Fruit fly (Drosophila melanogaster) whole organism, wandering third instar larva: ENCODE measurements around the gene CG7352.

ENCODE experiments used
- Jra ChIP-seq: sonication (Bioruptor generic); optimal IDR thresholded peaks from 2 replicates; lab custom pipeline; 2016; ENCODE audit warnings: missing biosample characterization, missing genetic modification characterization
- brk ChIP-seq: fragments of 200-800 bp; sonication (Bioruptor generic); optimal IDR thresholded peaks from 2 replicates; lab custom pipeline; 2016; ENCODE audit warnings: missing biosample characterization, mild to moderate bottlenecking, missing genetic modification characterization
- dsf ChIP-seq: sonication (Bioruptor generic); optimal IDR thresholded peaks from 2 replicates; lab custom pipeline; 2016; ENCODE audit warnings: missing biosample characterization, missing genetic modification characterization, borderline replicate concordance
- ey ChIP-seq: fragments of 200-800 bp; sonication (Bioruptor generic); optimal IDR thresholded peaks from 2 replicates; lab custom pipeline; 2016; ENCODE audit warnings: missing biosample characterization, missing genetic modification characterization
- sage ChIP-seq: fragments of 200-800 bp; sonication (Bioruptor generic); optimal IDR thresholded peaks from 2 replicates; lab custom pipeline; 2016; ENCODE audit warnings: missing biosample characterization, mild to moderate bottlenecking, missing genetic modification characterization

DNA sequence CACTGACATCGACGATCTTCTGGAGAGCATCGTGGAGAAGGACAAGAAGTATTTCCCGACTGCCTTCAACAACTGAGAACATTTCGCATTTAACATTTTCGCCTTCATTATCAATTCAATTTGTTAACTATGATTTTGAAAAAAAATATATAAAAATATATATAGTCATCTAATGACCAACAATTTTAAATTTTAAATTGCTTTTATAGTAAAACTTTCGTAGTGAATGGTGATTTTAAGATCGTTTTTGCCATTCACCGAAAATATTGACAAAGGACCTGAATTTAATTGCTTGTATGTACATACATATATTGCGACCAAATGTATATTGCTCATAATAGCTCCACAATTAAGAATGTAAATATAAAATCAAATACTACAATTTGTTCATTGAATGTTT, at the start of gene CG7352:
- TF ChIP-seq ey (GFP tag; lab: Kevin White, UChicago) (no peak), Jra (GFP tag; lab: Kevin White, UChicago) (no peak), brk (GFP tag; lab: Kevin White, UChicago) (no peak), dsf (GFP tag; lab: Kevin White, UChicago) (no peak), sage (no peak)
